Worm (Caenorhabditis elegans) whole organism, L4 larva: ENCODE measurements around the gene cpn-2.

Experiments used
- D1046.2 ChIP-seq: fragments of 200-800 bp; sonication (Bioruptor generic); IDR thresholded peaks from 2 replicates; pipeline ENCODE4 v1.3.6; 2022; ENCODE audit warnings: missing genetic modification characterization, missing compliant biosample characterization
- T20F7.1 ChIP-seq: fragments of 200-800 bp; sonication (Bioruptor generic); optimal IDR thresholded peaks from 2 replicates; lab custom pipeline; 2018; ENCODE audit warnings: mild to moderate bottlenecking, missing genetic modification characterization, missing compliant biosample characterization
- Y48G9A.11 ChIP-seq: fragments of 200-800 bp; sonication (Bioruptor generic); IDR thresholded peaks from 2 replicates; pipeline ENCODE4 v1.3.6; 2022; ENCODE audit warnings: missing genetic modification reagents, missing genetic modification characterization, missing compliant biosample characterization
- ZK337.2 ChIP-seq: fragments of 200-800 bp; sonication (Bioruptor generic); IDR thresholded peaks from 2 replicates; pipeline ENCODE4 v1.3.6; 2022; ENCODE audit warnings: missing genetic modification reagents, missing genetic modification characterization, missing compliant biosample characterization
- aha-1 ChIP-seq: fragments of 150-350 bp; peaks from one replicate; lab custom pipeline; 2014; ENCODE audit warnings: missing biosample characterization, missing genetic modification characterization
- attf-4 ChIP-seq: sonication (generic microtip); optimal IDR thresholded peaks from 3 replicates; lab custom pipeline; 2017; ENCODE audit warnings: missing biosample characterization, missing genetic modification characterization
- ceh-62 ChIP-seq: sonication (generic microtip); optimal IDR thresholded peaks from 2 replicates; lab custom pipeline; 2017; ENCODE audit warnings: missing biosample characterization, missing genetic modification characterization
- ces-1 ChIP-seq: fragments of 150-350 bp; sonication (generic microtip); optimal IDR thresholded peaks from 4 replicates; lab custom pipeline; 2014; ENCODE audit warnings: missing biosample characterization, missing genetic modification reagents, missing genetic modification characterization
- daf-19 ChIP-seq: fragments of 200-800 bp; sonication (Bioruptor generic); conservative IDR thresholded peaks from 2 replicates; pipeline ENCODE4 v1.3.6; 2022; ENCODE audit warnings: missing genetic modification characterization, missing compliant biosample characterization
- dmd-6 ChIP-seq: fragments of 200-800 bp; sonication (Bioruptor generic); IDR thresholded peaks from 2 replicates; pipeline ENCODE4 v1.3.6; 2022; ENCODE audit warnings: missing genetic modification reagents, missing genetic modification characterization, missing compliant biosample characterization
- dpl-1 ChIP-seq: fragments of 150-350 bp; optimal IDR thresholded peaks from 2 replicates; lab custom pipeline; 2014; ENCODE audit warnings: missing biosample characterization, missing genetic modification reagents, missing genetic modification characterization
- egl-27 ChIP-seq: sonication (generic microtip); optimal IDR thresholded peaks from 3 replicates; lab custom pipeline; 2017; ENCODE audit warnings: missing biosample characterization, missing genetic modification reagents, missing genetic modification characterization
- egl-43 ChIP-seq: fragments of 200-800 bp; sonication (Bioruptor generic); IDR thresholded peaks from 2 replicates; pipeline ENCODE4 v1.3.6; 2022; ENCODE audit warnings: missing genetic modification reagents, missing genetic modification characterization, missing compliant biosample characterization
- fos-1 ChIP-seq: fragments of 150-350 bp; optimal IDR thresholded peaks from 2 replicates; lab custom pipeline; 2014; ENCODE audit warnings: missing biosample characterization, missing genetic modification characterization
- lim-7 ChIP-seq: fragments of 200-800 bp; sonication (Bioruptor generic); IDR thresholded peaks from 2 replicates; pipeline ENCODE4 v1.3.6; 2022; ENCODE audit warnings: missing genetic modification characterization, missing compliant biosample characterization
- lin-15B ChIP-seq: fragments of 150-350 bp; sonication (generic microtip); optimal IDR thresholded peaks from 3 replicates; lab custom pipeline; 2014; ENCODE audit warnings: missing biosample characterization, missing genetic modification characterization
- lin-38 ChIP-seq: fragments of 200-800 bp; sonication (Bioruptor generic); IDR thresholded peaks from 2 replicates; pipeline ENCODE4 v1.3.6; 2022; ENCODE audit warnings: missing genetic modification reagents, missing genetic modification characterization, missing compliant biosample characterization
- lir-3 ChIP-seq: sonication (generic microtip); optimal IDR thresholded peaks from 2 replicates; lab custom pipeline; 2016; ENCODE audit warnings: mild to moderate bottlenecking, missing genetic modification characterization, missing compliant biosample characterization
- lsy-2 ChIP-seq, 2 experiments: fragments of 150-350 bp in 1 of 2; sonication (generic microtip) in 1 of 2; optimal IDR thresholded peaks; 2 replicates each; lab custom pipeline; 2014 to 2017; ENCODE audit warnings: missing biosample characterization in 2 of 2, missing genetic modification characterization in 2 of 2
- madf-5 ChIP-seq, 2 experiments: fragments of 200-800 bp; sonication (Bioruptor generic); IDR thresholded peaks; 2 replicates each; pipeline ENCODE4 v1.3.6; 2022; ENCODE audit warnings: missing compliant biosample characterization in 2 of 2, missing genetic modification characterization in 2 of 2
- madf-9 ChIP-seq: fragments of 200-800 bp; sonication (Bioruptor generic); conservative IDR thresholded peaks from 2 replicates; pipeline ENCODE4 v1.3.6; 2022; ENCODE audit warnings: missing genetic modification reagents, missing genetic modification characterization, missing compliant biosample characterization
- mxl-2 ChIP-seq: fragments of 200-800 bp; sonication (Bioruptor generic); conservative IDR thresholded peaks from 2 replicates; pipeline ENCODE4 v1.3.6; 2022; ENCODE audit warnings: missing genetic modification reagents, missing genetic modification characterization, missing compliant biosample characterization
- nhr-11 ChIP-seq: fragments of 150-350 bp; optimal IDR thresholded peaks from 2 replicates; lab custom pipeline; 2014; ENCODE audit warnings: missing biosample characterization, missing genetic modification characterization
- nhr-28 ChIP-seq: fragments of 150-350 bp; optimal IDR thresholded peaks from 2 replicates; lab custom pipeline; 2014; ENCODE audit warnings: missing biosample characterization, missing genetic modification characterization
- nhr-42 ChIP-seq: fragments of 200-800 bp; sonication (Bioruptor generic); IDR thresholded peaks from 2 replicates; pipeline ENCODE4 v1.3.6; 2022; ENCODE audit warnings: missing genetic modification characterization, missing compliant biosample characterization
- nhr-48 ChIP-seq: sonication (generic microtip); optimal IDR thresholded peaks from 2 replicates; lab custom pipeline; 2016; ENCODE audit warnings: mild to moderate bottlenecking, missing genetic modification characterization, missing compliant biosample characterization
- nhr-76 ChIP-seq: fragments of 150-350 bp; optimal IDR thresholded peaks from 2 replicates; lab custom pipeline; 2014; ENCODE audit warnings: missing biosample characterization, missing genetic modification characterization
- pha-4 ChIP-seq, 2 experiments: fragments of 150-350 bp in 1 of 2; fragments of 200-800 bp in 1 of 2; sonication (Bioruptor generic) in 1 of 2; IDR thresholded peaks in 1 of 2; optimal IDR thresholded peaks in 1 of 2; 2 replicates each; pipeline versions ENCODE4 v1.3.6 to Lab custom; 2014 to 2022; ENCODE audit warnings: missing genetic modification characterization in 2 of 2, missing genetic modification reagents in 2 of 2, missing biosample characterization in 1 of 2, missing compliant biosample characterization in 1 of 2
- php-3 ChIP-seq: fragments of 200-800 bp; sonication (Bioruptor generic); IDR thresholded peaks from 2 replicates; pipeline ENCODE4 v1.3.6; 2022; ENCODE audit warnings: missing genetic modification reagents, missing genetic modification characterization, missing compliant biosample characterization
- sdz-12 ChIP-seq: fragments of 200-800 bp; sonication (Bioruptor generic); optimal IDR thresholded peaks from 2 replicates; lab custom pipeline; 2018; ENCODE audit warnings: mild to moderate bottlenecking, missing genetic modification characterization, missing compliant biosample characterization
- skn-1 ChIP-seq: fragments of 150-350 bp; optimal IDR thresholded peaks from 2 replicates; lab custom pipeline; 2014; ENCODE audit warnings: missing biosample characterization, missing genetic modification characterization
- spr-3 ChIP-seq: fragments of 200-800 bp; sonication (Bioruptor generic); optimal IDR thresholded peaks from 2 replicates; lab custom pipeline; 2018; ENCODE audit warnings: mild to moderate bottlenecking, missing genetic modification characterization, missing compliant biosample characterization
- unc-39 ChIP-seq: sonication (generic microtip); optimal IDR thresholded peaks from 2 replicates; lab custom pipeline; 2017; ENCODE audit warnings: missing biosample characterization, missing genetic modification characterization
- ztf-11 ChIP-seq: fragments of 150-350 bp; optimal IDR thresholded peaks from 2 replicates; lab custom pipeline; 2014; ENCODE audit warnings: missing biosample characterization, missing genetic modification characterization
- ztf-7 ChIP-seq: fragments of 150-350 bp; optimal IDR thresholded peaks from 2 replicates; lab custom pipeline; 2014; ENCODE audit warnings: missing biosample characterization, missing genetic modification characterization

Gene cpn-2

DNA sequence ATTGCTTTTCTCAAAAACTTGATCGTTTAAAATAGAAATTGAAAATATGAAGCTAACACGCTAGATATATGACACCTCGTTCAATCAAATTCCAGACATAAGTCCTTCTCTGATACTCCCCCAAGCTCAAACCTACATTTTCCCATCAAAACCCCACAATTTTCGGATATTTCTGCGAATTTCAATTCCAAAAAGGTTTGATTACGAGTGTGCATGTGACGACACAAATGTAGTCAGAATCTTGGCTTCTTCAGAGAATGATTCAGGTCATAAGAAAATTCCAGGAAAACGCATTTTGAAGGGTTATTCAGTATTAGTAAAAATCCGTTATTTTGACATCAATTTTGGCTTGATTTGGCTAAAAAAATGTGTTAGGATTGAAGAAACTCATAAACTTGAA lies 2.8 kb upstream of the cpn-2 start:
- no peak for TF ChIP-seq ZK337.2 (GFP tag; lab: Robert Waterston, UW)
- no peak for TF ChIP-seq fos-1 (tag; lab: Kevin White, UChicago)
- TF ChIP-seq ztf-11 (tag; lab: Kevin White, UChicago) = no peak
- TF ChIP-seq D1046.2 (GFP tag; lab: Robert Waterston, UW) = no peak
- no peak for TF ChIP-seq egl-43 (GFP tag; lab: Robert Waterston, UW)
- TF ChIP-seq attf-4 (tag; lab: Kevin White, UChicago) = no peak
- TF ChIP-seq nhr-11 (tag; lab: Kevin White, UChicago) = no peak
- no peak for TF ChIP-seq php-3 (GFP tag; lab: Robert Waterston, UW)
- TF ChIP-seq, all 104 proteins: peak for 0

DNA sequence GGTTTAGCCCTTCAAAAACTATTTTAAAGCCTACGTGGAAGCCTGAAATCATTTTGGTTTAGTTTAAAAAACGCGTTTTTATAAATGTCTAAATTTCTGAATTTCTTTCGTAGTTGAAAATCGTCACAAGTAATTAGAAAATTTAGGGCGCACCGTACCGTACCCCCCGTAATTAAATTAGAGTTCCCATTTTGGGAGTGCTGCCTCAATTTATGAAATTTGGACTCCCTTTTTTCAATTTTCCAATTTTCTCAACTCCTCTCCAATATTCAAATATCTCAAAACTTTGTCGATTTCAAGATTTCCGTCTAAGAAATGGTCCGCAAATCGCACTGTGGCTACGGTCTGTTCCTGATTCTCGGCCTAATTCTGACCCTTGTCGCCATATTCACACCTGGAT lies 2.6 kb downstream of the cpn-2 start, which contains the start of gene clc-31:
Gene clc-31 (plus strand): TSS at position 301 of the 400 bp plus-strand sequence.
- no peak for TF ChIP-seq dpl-1
- TF ChIP-seq mxl-2 = no peak
- no peak for TF ChIP-seq lin-15B (tag; lab: Kevin White, UChicago)
- TF ChIP-seq nhr-42 (GFP tag; lab: Robert Waterston, UW) = no peak
- no peak for TF ChIP-seq ceh-62
- no peak for TF ChIP-seq ztf-11 (tag; lab: Kevin White, UChicago)
- TF ChIP-seq T20F7.1 (GFP tag; lab: Kevin White, UChicago) = no peak
- TF ChIP-seq dmd-6 (GFP tag; lab: Robert Waterston, UW) = no peak
- no peak for TF ChIP-seq attf-4 (tag; lab: Kevin White, UChicago)
- TF ChIP-seq nhr-48 (tag; lab: Kevin White, UChicago) = no peak
- TF ChIP-seq egl-27 = no peak
- no peak for TF ChIP-seq spr-3 (GFP tag; lab: Kevin White, UChicago)

DNA sequence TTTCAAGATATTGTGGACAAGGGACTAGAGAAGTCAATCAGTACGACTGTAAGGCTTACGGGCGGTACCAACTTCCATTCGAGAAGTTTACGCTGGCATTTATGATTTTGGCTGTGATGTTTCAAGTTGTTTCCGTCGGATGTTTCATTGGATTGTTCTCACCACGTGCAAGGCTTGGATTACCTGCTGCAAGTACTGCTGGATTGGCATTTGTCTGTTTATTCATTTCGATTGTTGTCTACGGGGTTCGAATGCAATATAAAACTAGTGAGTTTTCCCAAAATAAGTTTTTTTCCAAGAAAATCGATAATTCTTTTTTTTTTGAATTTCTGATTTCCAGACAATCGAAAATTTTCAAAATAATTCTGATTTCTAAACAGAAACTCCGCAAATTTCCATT lies 3.1 kb downstream of the cpn-2 start:
- TF ChIP-seq aha-1 (peak; percentile 91), unc-39 (tag; lab: Kevin White, UChicago) (no peak), egl-27 (no peak), sdz-12 (GFP tag; lab: Kevin White, UChicago) (no peak), nhr-76 (tag; lab: Kevin White, UChicago) (no peak), madf-9 (GFP tag; lab: Robert Waterston, UW) (no peak), lin-38 (no peak), lir-3 (tag; lab: Kevin White, UChicago) (no peak)

DNA sequence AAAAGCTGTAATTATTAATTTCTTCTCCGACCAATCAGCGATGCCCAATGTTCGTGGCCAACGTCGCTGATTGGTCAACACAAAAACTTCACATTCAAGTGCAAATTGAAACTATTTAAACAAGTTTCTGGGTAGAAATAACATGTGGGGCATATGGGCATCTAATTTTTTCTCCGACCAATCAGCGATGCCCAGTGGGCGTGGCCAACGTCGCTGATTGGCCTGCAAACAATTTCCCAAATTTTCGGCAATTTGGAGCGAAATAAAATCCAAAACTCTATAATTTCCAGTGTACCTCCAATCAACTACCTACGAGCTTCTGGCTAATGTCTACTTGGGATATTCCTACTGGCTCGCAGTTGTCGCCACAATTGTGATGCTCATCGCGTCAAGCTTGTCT lies 3.7 kb downstream of the cpn-2 start:
- no peak for TF ChIP-seq daf-19 (GFP tag; lab: Robert Waterston, UW)
- TF ChIP-seq ztf-7 (tag; lab: Kevin White, UChicago) = no peak
- TF ChIP-seq Y48G9A.11 (GFP tag; lab: Robert Waterston, UW) = no peak
- TF ChIP-seq madf-5 (GFP tag; IDR thresholded peaks at IDR 0.05; lab: Robert Waterston, UW) = 0 out of 4 replicates have a peak, but pooled peaks of 1 of the 2 experiments have one; percentile 25
- TF ChIP-seq nhr-28 = no peak
- TF ChIP-seq pha-4 (GFP tag; IDR thresholded peaks at IDR 0.05; lab: Robert Waterston, UW) = no peak
- TF ChIP-seq pha-4 (tag; optimal IDR thresholded peaks at IDR 0.05; lab: Kevin White, UChicago) = no peak
- peak; percentile 19 for TF ChIP-seq aha-1

DNA sequence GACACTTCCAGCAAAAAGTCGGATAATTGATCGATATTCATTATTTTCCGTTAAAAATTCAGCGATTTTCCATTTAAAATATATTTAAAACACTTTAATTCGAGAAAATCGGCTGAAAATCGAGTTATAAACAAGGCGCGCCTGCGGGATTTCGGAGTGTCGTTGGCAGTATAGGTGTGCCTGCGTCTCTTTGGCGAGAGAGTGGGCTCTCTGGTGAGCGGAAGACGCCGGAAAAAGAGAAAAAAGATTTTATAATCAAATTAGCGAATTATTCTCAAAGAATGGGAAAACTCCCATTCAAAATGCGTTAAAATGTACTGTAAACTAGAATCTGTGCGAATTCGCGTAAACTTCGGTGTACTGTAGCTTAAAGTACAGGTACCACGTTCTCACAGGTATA lies 10.2 kb downstream of the cpn-2 start, which contains the start of gene D1069.3:
Gene D1069.3 (minus strand): TSS at position 158 of the 400 bp plus-strand sequence.
- TF ChIP-seq unc-39 (tag; lab: Kevin White, UChicago) (no peak), skn-1 (tag; lab: Kevin White, UChicago) (no peak), Y48G9A.11 (GFP tag; lab: Robert Waterston, UW) (peak; percentile 99), T20F7.1 (GFP tag; lab: Kevin White, UChicago) (peak; percentile 97), lsy-2 (tag; optimal IDR thresholded peaks at IDR 0.05; lab: Kevin White, UChicago) (peak in 1 of 2 experiments; percentile 52), ces-1 (GFP tag; lab: Kevin White, UChicago) (peak; percentile 7), egl-27 (no peak), dpl-1 (peak; percentile 23), lim-7 (GFP tag; lab: Robert Waterston, UW) (no peak)
